Fruit fly (Drosophila melanogaster): ENCODE measurements around the gene Papst2.

Gene Papst2

DNA sequence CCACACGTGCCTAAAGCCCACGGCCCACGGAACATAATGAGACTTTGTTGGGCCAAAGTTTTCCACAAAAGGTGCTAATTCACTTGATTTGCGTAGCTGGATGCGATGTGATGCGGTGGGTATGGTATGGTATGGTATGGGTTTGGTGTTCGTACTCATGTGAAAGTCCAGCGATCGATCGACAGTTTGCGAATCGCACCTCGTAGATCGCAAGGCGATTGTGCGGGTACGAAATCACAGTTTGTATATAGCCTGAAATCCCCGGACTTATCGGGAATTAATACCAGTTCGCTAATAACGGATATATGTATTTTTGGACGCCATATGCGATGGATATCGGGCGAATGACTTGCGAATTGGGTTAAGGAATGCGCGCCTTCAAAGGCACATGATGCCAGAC lies 34.7 kb upstream of the Papst2 start:
- no peak for TF ChIP-seq ttk (optimal IDR thresholded peaks at IDR 0.05)
- no peak for TF ChIP-seq insv (optimal IDR thresholded peaks at IDR 0.05)
- TF ChIP-seq Myc (optimal IDR thresholded peaks at IDR 0.05), result no peak
- no peak for TF ChIP-seq h (optimal IDR thresholded peaks at IDR 0.05)
- TF ChIP-seq Sin3A (optimal IDR thresholded peaks at IDR 0.05), result no peak
- no peak for TF ChIP-seq psq (optimal IDR thresholded peaks at IDR 0.05)

DNA sequence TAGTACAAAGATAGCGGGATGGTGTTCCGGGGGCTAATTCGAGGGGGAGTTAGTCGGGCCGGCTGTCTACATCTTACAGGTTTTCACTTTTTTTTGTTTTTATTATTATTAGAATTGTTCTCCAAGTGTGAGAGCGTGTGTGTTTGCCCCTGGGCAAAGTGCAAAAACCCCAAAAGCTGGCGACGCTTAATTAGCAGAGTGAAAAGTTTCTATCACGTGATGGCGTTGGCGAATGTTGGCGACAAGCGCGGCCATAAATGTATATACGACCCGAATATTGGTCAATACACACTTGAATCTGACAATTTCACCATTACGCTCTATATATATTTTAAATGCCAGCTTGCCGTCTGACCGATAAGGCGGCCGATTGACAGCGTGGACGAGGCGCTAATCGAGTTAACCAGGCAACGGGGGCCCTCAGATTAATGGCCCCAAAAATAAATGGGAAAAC lies 33.7 kb upstream of the Papst2 start:
- TF ChIP-seq psq (optimal IDR thresholded peaks at IDR 0.05) (no peak), ttk (optimal IDR thresholded peaks at IDR 0.05) (no peak), Sin3A (optimal IDR thresholded peaks at IDR 0.05) (no peak), Myc (optimal IDR thresholded peaks at IDR 0.05) (no peak), h (optimal IDR thresholded peaks at IDR 0.05) (no peak), insv (optimal IDR thresholded peaks at IDR 0.05) (no peak)

DNA sequence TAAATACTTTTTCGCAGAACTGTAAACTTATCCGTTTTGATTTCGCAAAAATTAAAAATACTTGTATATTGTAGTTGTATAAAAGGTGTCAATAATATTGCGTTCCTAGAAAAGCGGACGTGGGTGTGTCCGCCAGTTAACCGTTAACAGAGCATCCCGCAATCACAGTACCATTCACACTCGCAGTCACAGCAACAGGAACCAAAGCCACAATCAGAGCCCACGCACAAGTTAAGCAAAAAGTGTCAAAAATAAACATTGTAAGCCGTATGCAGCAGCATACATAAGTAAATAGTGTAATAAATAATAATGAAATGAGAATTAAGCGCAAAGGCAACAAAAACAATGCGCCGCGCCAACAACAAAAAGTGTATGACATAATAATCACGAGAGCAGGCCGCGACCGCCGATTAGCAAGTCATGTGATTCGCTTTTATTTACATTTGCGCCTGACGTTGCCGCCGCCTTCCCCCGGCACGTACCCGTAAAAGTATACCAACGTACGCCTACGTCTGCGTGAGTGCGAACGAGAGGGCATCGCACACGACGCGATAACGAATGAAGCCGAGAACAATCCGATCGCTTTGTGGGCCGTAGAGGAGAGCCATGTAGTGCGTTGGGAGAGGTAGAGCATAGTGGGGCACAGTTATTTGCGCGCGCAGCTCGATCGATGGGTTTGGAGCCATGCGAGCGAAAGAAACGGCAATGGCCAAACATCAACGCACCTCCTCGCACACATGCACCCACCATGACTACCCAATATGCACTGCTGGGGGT lies 32.7 kb upstream of the Papst2 start:
- TF ChIP-seq ttk (optimal IDR thresholded peaks at IDR 0.05) (no peak), Myc (optimal IDR thresholded peaks at IDR 0.05) (no peak), Sin3A (optimal IDR thresholded peaks at IDR 0.05) (no peak), psq (optimal IDR thresholded peaks at IDR 0.05) (no peak), h (optimal IDR thresholded peaks at IDR 0.05) (no peak), insv (optimal IDR thresholded peaks at IDR 0.05) (no peak)

DNA sequence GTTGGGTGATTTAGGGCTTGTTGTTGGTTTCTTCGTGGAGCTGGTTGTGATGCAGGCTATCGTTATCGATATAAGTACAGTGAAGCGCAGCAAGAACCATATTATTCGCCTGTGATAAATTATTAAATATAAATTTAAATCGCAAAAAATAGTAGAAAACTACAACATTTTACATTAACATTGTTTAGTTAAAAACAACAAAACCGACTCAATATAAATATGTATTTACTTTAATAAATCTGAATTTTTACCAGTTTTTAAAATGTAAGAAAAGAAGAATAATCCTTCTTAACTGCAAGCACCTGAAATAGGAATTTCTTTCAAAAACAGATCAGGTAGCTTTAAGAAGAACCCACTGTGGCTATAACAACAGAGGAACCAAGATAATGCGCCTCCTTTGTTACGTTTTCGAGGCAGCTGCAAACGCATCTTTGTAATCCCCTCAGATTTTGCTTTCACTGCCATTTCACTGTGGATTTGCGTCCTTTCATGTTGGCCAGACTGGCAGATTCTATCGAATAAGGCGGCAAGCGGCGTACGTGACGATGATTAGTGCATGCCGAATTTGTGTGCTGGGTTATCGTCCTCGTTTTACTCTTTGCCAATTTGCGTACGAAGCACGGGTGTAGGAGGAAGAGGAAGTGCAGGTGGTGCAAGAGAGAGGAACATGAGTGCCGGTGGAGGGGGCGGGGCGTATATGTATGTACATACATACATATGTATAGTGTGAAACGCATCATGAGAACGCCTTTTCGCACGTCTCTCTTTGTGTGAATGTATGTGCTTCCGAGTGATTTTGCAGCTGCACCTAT lies 31.9 kb upstream of the Papst2 start:
- TF ChIP-seq Myc (optimal IDR thresholded peaks at IDR 0.05), result no peak
- no peak for TF ChIP-seq h (optimal IDR thresholded peaks at IDR 0.05)

DNA sequence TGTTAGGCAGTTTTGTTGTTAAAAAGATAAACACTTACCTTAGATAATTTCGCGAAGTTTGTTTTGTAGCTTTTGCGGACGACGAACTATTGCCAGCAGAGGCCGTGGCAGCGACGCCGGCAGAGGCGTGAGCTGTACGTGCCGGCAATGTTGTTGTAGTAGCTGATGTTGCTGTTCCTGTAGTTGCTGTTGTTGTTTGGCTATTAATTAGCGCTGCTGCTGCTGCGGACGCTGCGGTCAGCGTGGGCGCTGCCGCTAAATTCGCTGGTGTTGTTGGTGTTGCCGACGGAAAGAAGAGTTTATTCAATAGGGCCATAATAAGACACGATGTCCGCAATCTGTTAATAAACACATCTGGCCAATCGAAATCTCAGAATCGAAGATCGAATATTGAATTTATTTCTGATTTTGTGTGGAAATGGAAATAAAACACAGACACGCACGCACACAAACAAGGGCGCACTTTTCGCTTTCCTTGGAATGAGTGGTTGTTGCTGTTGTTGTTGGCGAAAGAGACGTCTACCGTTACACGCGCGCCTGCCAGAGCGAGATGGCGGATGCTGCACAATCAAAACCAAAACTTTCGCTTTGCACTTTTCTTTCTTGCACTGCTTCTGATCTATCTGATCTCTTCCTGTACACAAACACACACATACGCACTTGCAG lies 31.1 kb upstream of the Papst2 start:
- TF ChIP-seq ttk (optimal IDR thresholded peaks at IDR 0.05), result no peak
- no peak for TF ChIP-seq h (optimal IDR thresholded peaks at IDR 0.05)
- TF ChIP-seq psq (optimal IDR thresholded peaks at IDR 0.05), result no peak
- no peak for TF ChIP-seq insv (optimal IDR thresholded peaks at IDR 0.05)
- TF ChIP-seq Sin3A (optimal IDR thresholded peaks at IDR 0.05), result no peak

DNA sequence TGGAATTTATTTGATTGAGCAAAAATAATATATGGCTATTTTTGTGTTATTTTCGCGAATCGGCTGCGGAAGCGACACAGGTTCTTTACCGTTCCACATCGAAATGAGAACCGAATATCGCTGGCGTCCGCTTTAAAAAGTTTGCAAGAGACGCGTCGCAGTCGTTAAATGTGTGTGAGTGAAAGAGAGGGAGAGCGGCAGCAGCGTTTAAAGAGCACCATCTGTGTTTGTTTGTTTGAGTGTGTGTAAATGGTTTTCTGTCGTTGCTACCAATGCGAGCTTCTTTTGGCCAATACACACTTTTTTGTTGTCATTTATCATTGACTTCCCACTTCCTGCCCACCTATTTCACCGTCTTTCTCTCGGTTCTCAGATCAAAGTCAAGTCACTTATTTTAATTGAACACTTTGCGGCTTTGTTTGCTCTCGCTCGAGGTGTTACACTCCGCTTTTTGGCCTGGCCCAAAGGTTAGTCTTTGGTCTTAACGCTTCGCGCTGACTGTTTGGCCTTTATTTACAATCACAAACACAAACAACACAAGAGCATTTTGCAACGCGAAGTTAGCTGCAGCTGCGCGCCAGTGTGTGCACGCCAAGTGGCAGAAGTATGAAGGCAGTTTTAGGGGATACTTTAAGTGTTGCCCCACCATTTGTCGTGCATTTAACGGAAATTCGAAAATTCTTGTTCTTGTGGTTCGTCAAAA lies 30.4 kb upstream of the Papst2 start, which contains the start of gene CG3764:
TSS of gene CG3764 (minus strand) at position 549 of the 703 bp plus-strand sequence.
- TF ChIP-seq psq (optimal IDR thresholded peaks at IDR 0.05) (no peak), ttk (optimal IDR thresholded peaks at IDR 0.05) (no peak), Myc (optimal IDR thresholded peaks at IDR 0.05) (no peak), Sin3A (optimal IDR thresholded peaks at IDR 0.05) (no peak), h (optimal IDR thresholded peaks at IDR 0.05) (no peak)

DNA sequence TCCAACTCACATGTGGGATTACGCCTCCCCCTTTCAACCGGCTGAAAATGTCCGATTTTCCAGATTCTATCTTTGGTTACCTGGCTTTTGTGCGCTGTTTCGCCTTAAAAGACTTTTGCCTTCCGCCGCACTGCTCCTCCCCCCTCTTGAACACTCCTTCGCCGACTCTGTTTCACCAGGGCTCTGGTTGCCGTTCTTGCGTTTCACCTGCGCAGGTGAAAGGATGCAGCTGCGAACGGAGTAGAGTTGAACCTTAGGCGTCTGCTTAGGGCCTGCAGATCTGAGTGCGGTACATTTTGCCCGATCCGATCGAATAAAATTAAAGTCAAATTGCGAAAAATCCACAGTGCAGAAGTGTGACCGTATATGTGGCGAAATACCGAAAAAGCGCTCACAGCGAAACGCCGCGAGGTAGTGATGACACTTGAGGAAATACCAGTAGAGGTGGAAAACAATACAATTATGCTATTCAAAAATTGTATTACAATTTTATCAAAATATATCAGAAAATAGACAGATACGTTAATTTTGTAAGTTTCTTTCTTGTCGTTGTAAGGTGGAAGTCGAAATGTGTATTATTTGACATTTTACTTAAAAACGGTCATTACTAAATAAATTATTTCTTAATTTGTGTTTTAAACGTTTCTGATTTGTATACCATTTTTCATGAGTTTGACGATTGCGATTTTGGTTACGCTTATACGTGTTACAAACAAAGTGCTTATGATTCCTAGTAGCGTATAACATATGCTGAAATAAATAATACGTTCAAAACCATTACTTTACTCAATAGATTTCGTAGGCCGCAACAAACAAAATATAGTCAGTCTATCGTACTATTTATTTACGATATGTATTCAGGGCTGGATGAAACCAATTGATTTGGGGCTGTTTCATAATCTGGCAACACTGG lies 26.7 kb upstream of the Papst2 start, which contains the start of the genes CG6664 and CG7728:
TSS of gene CG6664 (minus strand) at position 518 of the 913 bp plus-strand sequence.
TSS of gene CG7728 (plus strand) at position 874 of the 913 bp plus-strand sequence.
- TF ChIP-seq insv (optimal IDR thresholded peaks at IDR 0.05), result no peak
- no peak for TF ChIP-seq Sin3A (optimal IDR thresholded peaks at IDR 0.05)
- no peak for TF ChIP-seq ttk (optimal IDR thresholded peaks at IDR 0.05)
- no peak for TF ChIP-seq h (optimal IDR thresholded peaks at IDR 0.05)
- TF ChIP-seq psq (optimal IDR thresholded peaks at IDR 0.05), result no peak
- TF ChIP-seq Myc (optimal IDR thresholded peaks at IDR 0.05), result no peak

DNA sequence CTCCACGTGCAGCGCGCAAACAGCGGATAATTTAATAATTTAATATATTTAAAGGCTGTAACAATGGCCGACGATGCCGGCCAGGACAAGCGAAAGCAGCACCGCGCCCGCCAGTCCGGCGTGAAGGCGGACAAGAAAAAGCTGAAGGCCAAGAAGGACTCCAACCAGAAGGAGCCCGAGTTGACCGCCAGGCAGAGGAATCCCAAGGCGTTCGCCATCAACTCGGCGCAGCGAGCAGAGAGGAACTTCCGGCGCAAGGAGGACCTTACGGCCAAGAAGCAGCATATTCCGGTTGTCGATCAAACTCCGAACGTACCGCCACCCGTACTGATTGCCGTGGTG lies 26.1 kb upstream of the Papst2 start:
- TF ChIP-seq ttk (optimal IDR thresholded peaks at IDR 0.05), result no peak
- TF ChIP-seq h (optimal IDR thresholded peaks at IDR 0.05), result no peak
- TF ChIP-seq Myc (optimal IDR thresholded peaks at IDR 0.05), result no peak

DNA sequence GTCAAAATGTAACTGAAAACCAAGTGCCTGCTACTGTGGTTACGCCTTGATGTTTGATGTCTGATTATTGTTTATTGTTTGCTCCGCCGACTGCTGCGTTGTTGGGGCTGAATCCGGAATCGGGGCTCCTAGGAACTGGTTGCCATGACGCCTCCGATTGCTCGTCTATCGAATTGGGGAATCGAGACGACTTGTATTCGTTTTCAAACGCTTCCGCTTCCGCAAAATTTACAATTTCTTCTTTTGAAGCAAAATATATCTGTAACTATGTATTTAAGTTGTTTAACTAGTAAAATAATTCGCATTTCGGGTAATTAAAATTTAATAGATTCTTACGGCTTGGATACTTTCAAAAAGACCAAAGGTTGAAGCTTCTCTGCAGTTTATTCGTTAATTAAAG lies 19.8 kb upstream of the Papst2 start, which contains the start of gene CG6652:
TSS of gene CG6652 (minus strand) at position 101 of the 400 bp plus-strand sequence.
- no peak for TF ChIP-seq psq (optimal IDR thresholded peaks at IDR 0.05)
- TF ChIP-seq Myc (optimal IDR thresholded peaks at IDR 0.05), result no peak
- no peak for TF ChIP-seq h (optimal IDR thresholded peaks at IDR 0.05)
- no peak for TF ChIP-seq Sin3A (optimal IDR thresholded peaks at IDR 0.05)
- TF ChIP-seq insv (optimal IDR thresholded peaks at IDR 0.05), result no peak
- no peak for TF ChIP-seq ttk (optimal IDR thresholded peaks at IDR 0.05)

DNA sequence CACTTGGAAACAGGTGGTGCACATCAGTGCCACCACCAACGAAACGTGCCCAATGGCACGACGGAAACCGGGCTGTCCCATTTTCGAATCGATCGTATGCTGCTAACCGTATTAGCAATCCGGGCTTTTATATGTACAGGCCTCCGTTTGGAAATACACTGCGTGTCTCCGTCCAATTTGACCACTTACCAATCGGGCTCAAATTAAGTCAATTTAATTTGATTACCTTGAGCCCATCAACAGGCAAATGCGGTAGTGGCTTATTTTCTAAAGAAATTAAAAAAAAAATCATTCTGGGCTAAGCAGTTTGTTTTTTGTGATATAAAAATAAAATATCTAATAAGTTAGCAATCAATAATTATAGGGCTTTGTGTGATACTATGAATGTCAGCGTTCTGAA lies 19.0 kb upstream of the Papst2 start, which contains the start of gene a10:
TSS of gene a10 (minus strand) at position 101 of the 400 bp plus-strand sequence.
- TF ChIP-seq insv (optimal IDR thresholded peaks at IDR 0.05), result no peak
- no peak for TF ChIP-seq Sin3A (optimal IDR thresholded peaks at IDR 0.05)
- TF ChIP-seq ttk (optimal IDR thresholded peaks at IDR 0.05), result no peak
- no peak for TF ChIP-seq Myc (optimal IDR thresholded peaks at IDR 0.05)
- no peak for TF ChIP-seq h (optimal IDR thresholded peaks at IDR 0.05)
- no peak for TF ChIP-seq psq (optimal IDR thresholded peaks at IDR 0.05)
